Worm (Caenorhabditis elegans) whole organism, dauer: ENCODE measurements around the gene exo-1.
"Not testable (repeated sequence)": the region's sequence is repeated elsewhere in the genome, so short reads cannot be mapped to it uniquely, and the experiment has no call there.

Experiments used
- unc-62 ChIP-seq: sonication (generic microtip); optimal IDR thresholded peaks from 2 replicates; lab custom pipeline; 2017; ENCODE audit warnings: missing biosample characterization, missing genetic modification reagents, missing genetic modification characterization

Gene exo-1

ce11 chrIII:13423414-13423813 lies at the start of gene exo-1:
Gene exo-1, plus strand, starts transcription at chrIII:13423514.
- no peak for TF ChIP-seq unc-62 (GFP tag; lab: Kevin White, UChicago)

DNA sequence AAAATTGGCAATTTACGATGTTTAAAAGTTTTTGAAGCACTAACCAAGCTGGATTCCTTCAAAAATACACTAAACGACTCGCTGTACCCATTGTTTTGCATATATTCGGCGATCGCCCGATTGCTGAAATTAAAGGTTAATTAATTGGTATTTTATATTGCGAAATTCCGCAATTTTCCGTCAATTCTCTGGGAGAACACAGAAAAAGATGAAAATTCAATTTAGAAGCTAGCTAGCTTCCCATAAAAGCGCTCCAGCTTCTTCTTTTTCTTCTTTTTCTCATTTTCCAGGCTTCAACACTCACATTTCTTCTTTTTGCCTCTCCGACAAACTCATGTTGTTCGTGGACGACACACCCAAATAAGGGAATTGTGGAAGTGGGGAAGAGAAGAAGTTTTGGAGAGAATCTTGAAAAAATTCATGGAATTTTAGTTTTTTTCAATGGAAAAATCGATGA lies 47.0 kb upstream of the exo-1 start, which contains the start of gene lis-1:
Gene lis-1 (minus strand): TSS at position 407 of the 457 bp plus-strand sequence.
- TF ChIP-seq unc-62 (GFP tag; lab: Kevin White, UChicago): no peak

DNA sequence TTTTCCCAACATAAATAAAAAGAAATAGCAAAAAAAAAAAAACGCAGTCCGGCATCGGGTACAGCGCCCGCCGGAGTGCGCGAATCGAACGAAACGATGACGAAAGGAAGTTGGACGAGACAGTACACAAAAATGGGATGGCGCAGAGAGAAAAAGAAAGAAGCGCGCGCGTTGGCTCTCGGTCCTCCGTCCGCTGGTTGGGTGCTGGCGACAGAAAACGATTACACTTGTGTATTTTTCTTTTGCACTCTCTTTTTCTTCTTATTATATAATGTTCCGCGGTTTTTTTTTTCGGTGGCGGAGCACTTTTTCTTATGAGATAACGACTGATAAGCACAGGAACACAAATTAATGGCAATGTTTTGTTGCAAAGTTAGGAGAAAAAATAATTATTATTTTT lies 46.1 kb upstream of the exo-1 start:
- no peak for TF ChIP-seq unc-62 (GFP tag; lab: Kevin White, UChicago)

DNA sequence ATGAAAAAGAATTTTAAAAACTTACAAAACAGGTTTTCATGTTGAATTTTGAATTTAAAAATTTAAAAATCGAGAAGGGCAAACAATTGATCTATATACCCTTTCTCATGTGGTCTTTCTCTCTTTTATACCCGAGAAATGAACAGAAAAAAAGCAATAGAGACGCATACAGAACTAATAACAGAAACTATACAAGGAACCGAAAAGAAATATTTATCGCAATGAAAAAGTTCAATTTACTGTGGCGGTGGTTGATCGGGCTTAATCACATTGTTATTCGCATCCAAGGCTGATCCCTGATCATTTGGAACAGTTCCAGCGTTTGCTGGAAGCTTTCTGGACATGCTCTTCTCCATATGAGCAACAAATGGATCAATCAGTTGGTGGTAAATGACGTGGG lies 45.1 kb upstream of the exo-1 start, which contains the start of gene T03F6.10:
Gene T03F6.10 (minus strand): TSS at position 101 of the 400 bp plus-strand sequence.
- no peak for TF ChIP-seq unc-62 (GFP tag; lab: Kevin White, UChicago)

DNA sequence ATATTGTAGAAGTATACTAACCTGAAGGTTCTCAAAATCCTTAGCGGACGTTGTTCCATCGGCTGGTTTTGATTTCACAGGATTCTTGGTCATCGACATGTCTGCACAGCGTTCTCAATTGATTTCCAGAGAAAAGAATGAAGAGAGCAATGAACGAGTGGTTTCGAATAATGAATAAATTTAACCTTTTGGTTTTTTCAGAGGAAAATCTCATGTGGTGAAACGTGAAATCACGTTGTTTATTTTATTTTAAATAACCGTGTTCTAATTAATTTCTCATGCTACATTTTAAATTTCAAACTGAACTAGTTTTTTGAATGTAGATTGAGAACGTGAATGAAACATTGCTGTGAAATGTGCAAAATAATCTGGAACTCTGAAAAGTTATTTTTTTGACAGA lies 43.1 kb upstream of the exo-1 start, which contains the start of gene T03F6.6:
Gene T03F6.6 (minus strand): TSS at position 101 of the 400 bp plus-strand sequence.
- TF ChIP-seq unc-62 (GFP tag; lab: Kevin White, UChicago): no peak

DNA sequence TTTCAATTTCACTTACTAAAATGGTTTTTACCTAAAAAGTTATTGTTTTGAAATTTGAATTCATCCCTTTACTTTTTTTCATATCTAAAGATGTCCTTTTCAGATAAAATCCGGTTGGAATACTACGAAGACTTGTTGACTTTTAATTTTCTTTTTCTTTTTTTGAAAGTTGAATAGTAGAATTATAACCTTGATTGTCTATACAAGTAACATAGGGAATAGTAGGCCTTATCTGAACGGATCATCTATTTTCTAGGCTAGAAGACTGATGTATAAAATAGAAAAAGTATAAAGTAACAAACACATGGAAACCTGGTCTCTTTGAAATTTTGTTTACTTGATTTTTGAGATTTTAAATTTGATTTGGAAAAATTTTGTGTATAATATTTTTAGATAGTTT lies 42.4 kb upstream of the exo-1 start:
- no peak for TF ChIP-seq unc-62 (GFP tag; lab: Kevin White, UChicago)

DNA sequence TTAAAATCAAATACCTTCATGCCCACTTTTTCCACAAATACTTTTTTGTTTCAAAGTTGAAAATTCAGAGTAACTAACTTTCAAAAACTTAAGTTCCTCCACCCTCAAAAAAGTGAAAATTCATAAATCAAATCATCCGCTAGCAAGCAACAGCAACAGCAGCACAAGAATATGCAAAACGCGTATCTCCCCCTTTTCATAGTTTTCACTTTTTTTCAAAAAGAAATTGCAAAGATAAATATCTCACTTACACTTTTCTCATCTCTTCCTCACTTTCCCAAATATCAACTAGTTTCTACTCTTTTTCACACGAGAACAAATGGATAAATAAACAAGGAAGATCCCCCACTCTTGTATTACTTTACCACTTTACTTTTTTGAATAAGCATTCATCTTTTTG lies 41.6 kb upstream of the exo-1 start:
- TF ChIP-seq unc-62 (GFP tag; lab: Kevin White, UChicago): no peak

DNA sequence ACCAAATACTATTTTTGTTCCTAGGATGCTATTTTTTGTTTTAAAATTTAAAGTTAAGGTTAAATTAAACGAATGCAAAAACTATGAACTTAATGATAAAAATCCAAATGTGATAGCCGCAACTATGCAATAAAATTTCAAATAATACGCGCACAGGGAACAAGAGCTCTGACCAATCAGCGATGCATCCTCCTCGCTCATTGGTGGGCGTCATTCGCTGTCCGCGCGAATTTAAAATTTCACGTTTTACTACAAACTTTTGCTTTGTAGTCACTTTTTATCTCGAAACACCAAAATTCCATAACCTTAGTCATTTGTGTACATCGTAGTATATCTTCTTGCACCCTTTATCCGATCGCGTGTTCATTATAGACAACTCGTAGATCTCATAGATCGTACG lies 40.2 kb upstream of the exo-1 start:
- TF ChIP-seq unc-62 (GFP tag; lab: Kevin White, UChicago): no peak

ce11 chrIII:13385850-13386249 lies 37.5 kb upstream of the exo-1 start, which contains the start of gene T03F6.4:
Gene T03F6.4, plus strand, starts transcription at chrIII:13386150.
- no peak for TF ChIP-seq unc-62 (GFP tag; lab: Kevin White, UChicago)

- TF ChIP-seq unc-62 (GFP tag; lab: Kevin White, UChicago): no peak
Observed at ce11 chrIII:13388621-13389020, 34.7 kb upstream of the exo-1 start.

DNA sequence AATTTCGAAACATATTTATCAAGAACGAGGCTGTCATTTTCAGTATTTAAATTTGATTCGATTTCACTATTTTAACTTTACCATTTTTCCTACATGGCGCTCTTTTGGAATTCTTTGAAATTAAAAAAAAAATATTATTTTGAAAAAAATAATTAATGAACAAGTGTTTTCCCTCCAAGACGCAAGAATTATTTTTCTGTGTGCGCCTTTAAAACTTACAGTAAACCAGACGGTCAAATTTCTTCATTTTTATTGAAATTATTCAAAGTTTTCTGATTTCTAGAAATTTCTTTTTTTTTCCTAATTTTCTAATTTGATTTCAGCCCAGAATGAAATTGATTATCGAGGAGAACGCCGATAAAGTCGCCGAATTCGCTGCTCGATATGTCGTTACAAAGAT lies 34.2 kb upstream of the exo-1 start, which contains the start of gene T03F6.3:
Gene T03F6.3 (plus strand): TSS at position 318 of the 400 bp plus-strand sequence.
- no peak for TF ChIP-seq unc-62 (GFP tag; lab: Kevin White, UChicago)

- no peak for TF ChIP-seq unc-62 (GFP tag; lab: Kevin White, UChicago)
Observed at ce11 chrIII:13390789-13391188, 32.5 kb upstream of the exo-1 start.

DNA sequence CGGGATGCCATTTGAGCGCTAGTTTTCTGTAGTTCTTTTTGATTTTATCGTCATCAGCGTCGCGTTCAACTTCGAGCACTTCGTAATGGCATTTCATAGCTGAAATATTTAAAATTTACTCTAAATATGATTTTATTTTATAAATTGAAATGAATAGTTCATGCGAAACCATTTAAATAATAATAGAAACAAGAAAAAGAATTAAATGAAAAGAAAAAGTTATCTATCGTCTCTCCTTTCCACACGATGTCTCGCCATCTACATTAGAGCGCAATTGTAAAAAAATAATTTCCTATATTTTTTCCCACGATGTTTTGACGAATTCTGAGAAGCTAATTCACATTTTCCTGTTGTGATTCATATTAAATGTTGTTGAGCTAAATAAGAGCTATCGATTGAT lies 30.1 kb upstream of the exo-1 start, which contains the start of gene dnj-17:
Gene dnj-17 (minus strand): TSS at position 101 of the 400 bp plus-strand sequence.
- TF ChIP-seq unc-62 (GFP tag; lab: Kevin White, UChicago): no peak

ce11 chrIII:13393647-13394046 lies 29.7 kb upstream of the exo-1 start, which contains the start of gene qdpr-1:
Gene qdpr-1, plus strand, starts transcription at chrIII:13393910.
- no peak for TF ChIP-seq unc-62 (GFP tag; lab: Kevin White, UChicago)

- no peak for TF ChIP-seq unc-62 (GFP tag; lab: Kevin White, UChicago)
Observed at ce11 chrIII:13395262-13395661, 28.1 kb upstream of the exo-1 start, which contains the start of gene F11F1.1. Gene F11F1.1, plus strand, starts transcription at chrIII:13395562.

DNA sequence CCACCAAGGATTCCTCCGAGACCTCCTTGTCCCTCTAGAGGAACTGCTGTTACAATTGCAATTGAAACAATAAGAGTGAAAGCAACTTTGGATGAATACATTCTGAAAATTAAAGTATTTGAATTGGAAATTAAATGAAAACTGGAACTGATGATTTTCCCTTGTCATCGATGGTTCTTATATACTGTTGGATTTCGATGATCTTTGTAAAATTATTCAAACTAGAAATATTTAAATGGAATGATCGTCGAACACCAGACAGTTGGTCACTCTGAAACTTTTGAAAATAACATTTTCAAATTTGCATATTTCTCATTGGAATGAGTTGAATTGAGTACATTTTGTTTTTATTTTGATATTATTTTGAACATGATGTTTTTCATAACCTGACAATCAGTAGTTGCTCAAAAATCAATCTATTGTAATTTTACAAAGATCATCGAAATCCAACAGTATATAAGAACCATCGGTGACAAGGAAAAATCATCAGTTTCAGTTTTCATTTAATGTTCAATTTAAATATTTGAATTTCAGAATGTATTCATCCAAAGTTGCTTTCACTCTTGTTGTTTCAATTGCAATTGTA lies 21.5 kb upstream of the exo-1 start, which contains the start of the genes srlf-9 and srlf-10:
Gene srlf-9 (minus strand): TSS at position 101 of the 586 bp plus-strand sequence.
Gene srlf-10 (plus strand): TSS at position 536 of the 586 bp plus-strand sequence.
- not testable (repeated sequence) for TF ChIP-seq unc-62 (GFP tag; lab: Kevin White, UChicago)

ce11 chrIII:13402934-13403333 lies 20.4 kb upstream of the exo-1 start, which contains the start of gene mig-18:
Gene mig-18, plus strand, starts transcription at chrIII:13403234.
- no peak for TF ChIP-seq unc-62 (GFP tag; lab: Kevin White, UChicago)
